Worm (Caenorhabditis elegans): ENCODE results near the gene dpf-2.

dpf-2 gene

ce11 chrX:14831531-14831930, at the start of gene dpf-2:
TSS of gene dpf-2 (plus strand) at chrX:14831831.
- no peak for TF ChIP-seq unc-62 (GFP tag; optimal IDR thresholded peaks at IDR 0.05)

- TF ChIP-seq unc-62 (GFP tag; optimal IDR thresholded peaks at IDR 0.05), result no peak
Measured at ce11 chrX:14783434-14784142, 48.0 kb upstream of the dpf-2 start.

DNA sequence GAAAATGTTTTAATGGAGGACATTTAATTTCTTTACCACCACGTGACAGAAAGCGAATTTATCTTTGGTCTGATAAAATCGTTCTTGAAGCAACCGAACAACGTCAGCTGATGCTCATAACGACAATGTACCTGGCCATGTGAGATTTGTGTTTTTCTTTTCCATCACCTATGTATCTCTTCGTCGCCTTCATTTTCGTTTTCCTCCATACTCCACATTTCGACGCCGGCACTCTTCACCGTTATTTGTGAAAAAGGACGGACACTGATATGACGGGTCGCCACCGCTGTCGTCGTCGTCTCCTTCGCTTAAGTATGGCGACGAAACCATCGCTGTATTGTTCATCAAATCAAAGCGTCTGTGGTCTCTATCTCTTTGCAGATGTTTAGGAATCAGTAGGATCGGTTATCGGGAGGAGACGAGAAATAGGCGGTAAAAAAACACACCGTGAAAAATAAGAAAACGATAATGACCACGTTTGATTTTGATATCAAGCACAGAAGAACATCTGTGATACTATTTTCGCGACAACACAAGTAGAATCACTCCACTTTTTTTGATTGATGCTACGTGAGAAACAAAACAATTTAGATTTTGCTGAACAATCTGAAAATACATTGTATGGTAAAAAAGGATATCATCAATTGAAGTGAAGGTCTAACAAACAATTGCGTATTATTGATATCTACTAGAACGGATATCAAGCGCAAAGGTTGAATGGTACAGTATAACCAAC, 44.6 kb upstream of the dpf-2 start:
- TF ChIP-seq unc-62 (GFP tag; optimal IDR thresholded peaks at IDR 0.05), result no peak

- no peak for TF ChIP-seq unc-62 (GFP tag; optimal IDR thresholded peaks at IDR 0.05)
Measured at ce11 chrX:14787557-14787932, 44.1 kb upstream of the dpf-2 start.

- TF ChIP-seq unc-62 (GFP tag; optimal IDR thresholded peaks at IDR 0.05), result no peak
Measured at ce11 chrX:14790320-14791048, 41.1 kb upstream of the dpf-2 start, which contains the start of gene tatn-1. TSS of gene tatn-1 (plus strand) at chrX:14791008.

- no peak for TF ChIP-seq unc-62 (GFP tag; optimal IDR thresholded peaks at IDR 0.05)
Measured at ce11 chrX:14791195-14791739, 40.4 kb upstream of the dpf-2 start.

DNA sequence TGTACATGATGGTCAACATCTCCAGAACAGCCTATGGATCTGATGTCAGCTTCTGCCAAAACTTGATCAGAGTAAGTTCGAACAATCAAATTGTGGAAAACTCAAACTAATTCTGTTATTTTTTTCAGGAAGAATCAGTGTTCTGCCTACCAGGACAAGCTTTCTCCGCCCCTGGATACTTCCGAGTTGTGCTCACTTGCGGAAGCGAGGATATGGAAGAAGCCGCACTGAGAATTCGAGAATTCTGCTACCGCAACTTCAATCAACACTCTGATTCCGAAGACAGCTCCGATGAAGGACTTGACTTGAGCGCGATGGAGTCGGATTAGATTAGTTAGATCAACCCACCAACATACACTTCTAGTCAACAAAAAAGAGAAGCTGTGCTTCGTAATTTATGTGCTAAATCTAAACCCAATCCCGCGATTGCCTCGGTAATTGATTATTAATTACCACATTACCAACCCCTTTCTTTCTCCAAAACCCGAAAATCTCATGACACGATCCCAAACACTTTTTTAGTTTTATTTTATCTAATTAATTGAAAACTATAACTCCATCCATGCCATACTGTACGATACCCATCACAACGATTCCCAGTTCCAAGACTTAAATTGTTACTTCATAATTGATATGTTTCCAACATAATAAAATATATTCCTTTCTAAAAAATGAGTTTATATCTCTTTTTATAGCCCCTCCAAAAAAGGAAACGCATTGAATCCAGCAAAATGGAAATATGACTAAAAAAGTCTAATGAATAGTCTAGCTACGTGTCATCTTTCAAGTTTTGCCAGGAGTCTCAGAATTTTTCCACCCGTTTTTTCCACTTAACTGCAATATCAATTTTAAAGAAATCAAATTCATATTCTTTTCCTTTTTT, 39.1 kb upstream of the dpf-2 start:
- no peak for TF ChIP-seq unc-62 (GFP tag; optimal IDR thresholded peaks at IDR 0.05)

DNA sequence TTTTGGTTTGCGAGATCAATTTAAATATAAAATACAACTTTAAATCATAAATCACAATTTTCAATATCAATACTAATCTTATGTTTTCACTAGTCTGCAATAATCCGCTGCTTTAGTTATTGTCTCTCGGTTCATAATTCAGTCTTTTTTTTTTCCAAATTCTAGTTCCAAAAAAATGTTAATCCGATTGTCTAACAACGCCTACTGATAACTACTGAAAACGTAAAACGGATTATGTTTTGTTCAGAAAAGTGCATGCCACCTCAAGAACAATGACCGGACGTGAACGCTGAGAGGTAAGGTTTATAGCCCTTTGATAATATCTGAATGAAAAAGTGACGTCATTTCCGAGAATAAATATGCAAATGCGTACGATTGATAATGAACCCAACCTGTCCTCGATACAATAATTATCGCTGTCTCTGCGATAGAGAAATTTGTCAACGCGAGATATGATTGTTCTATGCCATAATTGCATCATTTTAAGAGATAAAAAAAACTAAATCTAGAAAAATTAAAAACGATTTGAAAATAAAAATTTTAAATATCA, 38.4 kb upstream of the dpf-2 start, which contains the start of gene sprr-2:
sprr-2 (plus strand) TSS at position 248 of the 550 bp plus-strand sequence.
- TF ChIP-seq unc-62 (GFP tag; optimal IDR thresholded peaks at IDR 0.05), result no peak

DNA sequence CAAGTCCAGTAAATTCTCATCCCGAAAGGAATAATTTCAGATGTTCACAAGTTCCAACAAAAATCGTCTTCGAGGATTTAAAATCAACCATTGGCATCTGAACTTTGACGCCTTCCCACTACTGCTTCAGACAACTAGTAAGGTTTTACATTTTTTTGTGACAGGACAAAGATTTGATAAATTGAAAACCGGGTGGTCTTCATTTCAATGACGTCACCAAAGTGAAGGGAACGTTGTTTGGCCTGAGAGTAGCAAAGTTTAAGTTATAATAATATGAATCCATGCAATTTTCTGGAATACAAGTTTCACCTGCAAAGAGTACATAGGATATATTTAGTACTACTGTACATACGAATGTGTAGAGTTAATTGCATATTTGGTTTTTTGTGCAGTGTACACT, 37.5 kb upstream of the dpf-2 start:
- TF ChIP-seq unc-62 (GFP tag; optimal IDR thresholded peaks at IDR 0.05), result no peak

ce11 chrX:14797405-14797804, 34.2 kb upstream of the dpf-2 start:
- no peak for TF ChIP-seq unc-62 (GFP tag; optimal IDR thresholded peaks at IDR 0.05)

ce11 chrX:14804706-14805105, 26.9 kb upstream of the dpf-2 start:
- TF ChIP-seq unc-62 (GFP tag; optimal IDR thresholded peaks at IDR 0.05), result no peak

ce11 chrX:14805746-14806145, 25.9 kb upstream of the dpf-2 start:
- TF ChIP-seq unc-62 (GFP tag; optimal IDR thresholded peaks at IDR 0.05), result no peak

DNA sequence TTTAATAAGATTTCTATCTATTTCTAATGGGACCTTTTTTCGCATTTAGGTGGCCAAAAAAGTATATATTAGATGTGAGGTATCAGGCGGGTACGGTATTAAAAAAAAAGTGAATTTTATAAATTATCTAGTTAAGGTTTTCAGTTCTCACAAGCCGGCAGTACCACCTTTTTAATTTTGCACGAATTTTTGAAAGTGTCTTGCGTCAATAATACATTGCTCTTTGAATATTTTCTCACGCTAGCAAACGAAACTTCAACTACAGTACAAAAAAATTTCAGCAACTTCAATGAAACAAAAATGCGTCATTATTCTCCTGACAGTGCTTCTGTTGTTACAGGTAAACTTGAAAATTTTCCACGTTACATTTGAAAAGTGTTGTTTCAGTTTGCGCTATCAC, 24.7 kb upstream of the dpf-2 start, which contains the start of gene F42D1.4:
F42D1.4 (plus strand) TSS at position 301 of the 400 bp plus-strand sequence.
- TF ChIP-seq unc-62 (GFP tag; optimal IDR thresholded peaks at IDR 0.05), result no peak

ce11 chrX:14808796-14809195, 22.8 kb upstream of the dpf-2 start:
- TF ChIP-seq unc-62 (GFP tag; optimal IDR thresholded peaks at IDR 0.05), result no peak

DNA sequence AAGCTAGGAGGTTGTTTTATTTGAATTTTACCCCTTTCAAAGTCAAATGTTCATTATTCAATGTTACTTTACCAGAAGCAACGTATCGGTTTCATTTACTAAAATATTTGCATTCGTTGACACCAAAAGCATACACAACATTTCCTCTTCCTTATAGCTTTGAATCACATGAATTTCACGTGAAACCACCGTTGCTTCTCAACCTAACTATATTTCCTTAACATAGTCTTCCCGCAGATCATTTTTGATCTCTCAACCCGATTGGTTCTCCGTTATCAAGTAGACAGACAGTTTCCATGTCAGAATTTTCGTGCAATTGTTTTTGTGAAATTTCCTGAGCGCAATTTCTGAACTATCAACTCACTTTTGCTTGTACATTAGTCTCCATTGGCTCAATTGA, 21.7 kb upstream of the dpf-2 start:
- no peak for TF ChIP-seq unc-62 (GFP tag; optimal IDR thresholded peaks at IDR 0.05)

Measured in whole organism, dauer.